Fruit fly (Drosophila melanogaster): Measurements from ENCODE around the gene CG33080.

Gene CG33080

DNA sequence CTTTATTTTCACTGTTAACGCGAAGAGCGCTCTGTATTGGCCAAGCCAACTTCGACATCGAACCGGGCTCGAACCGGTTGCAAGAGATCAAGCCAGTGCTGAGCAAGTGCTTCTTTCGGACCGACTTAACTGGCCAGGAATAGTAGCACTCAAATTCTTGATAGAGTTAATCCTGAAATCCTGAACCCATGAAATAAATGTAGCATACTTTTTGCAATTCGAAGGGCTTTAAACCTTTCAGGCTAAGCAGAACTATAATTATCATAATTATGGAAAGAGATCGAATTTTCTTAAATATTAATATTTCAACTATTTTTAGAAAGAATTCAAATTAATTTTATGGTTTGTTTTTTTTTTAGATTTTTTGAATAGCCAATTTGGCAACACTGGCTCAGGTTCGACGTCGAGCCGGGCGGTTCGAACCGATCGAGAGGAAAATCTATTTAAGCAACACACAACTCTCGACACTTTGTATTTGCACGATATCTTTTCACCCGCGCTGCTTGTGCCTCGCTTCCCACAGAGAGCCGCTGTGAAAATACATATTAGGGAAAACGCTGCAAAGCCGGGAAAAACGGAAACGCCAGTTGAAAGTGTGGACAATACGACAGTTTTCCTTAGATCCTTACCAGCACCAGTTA lies 19.4 kb downstream of the CG33080 start, which contains the start of gene AdamTS-B (continued):
- TF ChIP-seq tna (GFP tag; IDR thresholded peaks at IDR 0.05; ENCODE audit: partially characterized antibody), result no peak
- TF ChIP-seq Optix (GFP tag; IDR thresholded peaks at IDR 0.05), result no peak
- no peak for TF ChIP-seq corto (GFP tag; optimal IDR thresholded peaks at IDR 0.05)
- TF ChIP-seq gsb (GFP tag; IDR thresholded peaks at IDR 0.05), result no peak
- no peak for TF ChIP-seq CG2875 (GFP tag; optimal IDR thresholded peaks at IDR 0.05)
- no peak for TF ChIP-seq nmo (GFP tag; optimal IDR thresholded peaks at IDR 0.05)
- TF ChIP-seq bcd (GFP tag; optimal IDR thresholded peaks at IDR 0.05), result peak; percentile 44
- no peak for TF ChIP-seq CG7372 (GFP tag; IDR thresholded peaks at IDR 0.05)
- TF ChIP-seq Poxn (GFP tag; IDR thresholded peaks at IDR 0.05), result no peak
- TF ChIP-seq oc (tag; optimal IDR thresholded peaks at IDR 0.05), result no peak
- TF ChIP-seq Dp (GFP tag; optimal IDR thresholded peaks at IDR 0.05), result no peak
- TF ChIP-seq Sin3A (optimal IDR thresholded peaks at IDR 0.05), result no peak
- no peak for TF ChIP-seq CG4820 (GFP tag; optimal IDR thresholded peaks at IDR 0.05)
- no peak for TF ChIP-seq Fer2 (tag; optimal IDR thresholded peaks at IDR 0.05)
- no peak for TF ChIP-seq exex (tag; optimal IDR thresholded peaks at IDR 0.05)
- no peak for TF ChIP-seq chinmo (GFP tag; IDR thresholded peaks at IDR 0.05; ENCODE audit: partially characterized antibody)
- TF ChIP-seq CG3065 (GFP tag; optimal IDR thresholded peaks at IDR 0.05), result no peak
- TF ChIP-seq TFAM (GFP tag; optimal IDR thresholded peaks at IDR 0.05), result no peak
- 0 out of 2 replicates have a peak, but pooled peaks have one; percentile 20 for TF ChIP-seq CG14014 (GFP tag; IDR thresholded peaks at IDR 0.05)
- no peak for TF ChIP-seq MTF-1 (GFP tag; optimal IDR thresholded peaks at IDR 0.05; ENCODE audit: borderline replicate concordance)
- no peak for TF ChIP-seq CG6813 (GFP tag; optimal IDR thresholded peaks at IDR 0.05)
- no peak for TF ChIP-seq Doc3 (GFP tag; IDR thresholded peaks at IDR 0.05; ENCODE audit: partially characterized antibody)
- TF ChIP-seq CG4282 (GFP tag; optimal IDR thresholded peaks at IDR 0.05), result no peak
- no peak for TF ChIP-seq CG31388 (GFP tag; optimal IDR thresholded peaks at IDR 0.05)
- TF ChIP-seq wdn (GFP tag; IDR thresholded peaks at IDR 0.05), result no peak
- TF ChIP-seq NfI (GFP tag; optimal IDR thresholded peaks at IDR 0.05), result peak; percentile 41
- no peak for TF ChIP-seq gro (GFP tag; optimal IDR thresholded peaks at IDR 0.05)
- TF ChIP-seq grn (GFP tag; optimal IDR thresholded peaks at IDR 0.05), result no peak
- no peak for TF ChIP-seq sens-2 (GFP tag; IDR thresholded peaks at IDR 0.05)
- peak; percentile 24 for TF ChIP-seq Chrac-16 (GFP tag; optimal IDR thresholded peaks at IDR 0.05)
- TF ChIP-seq sr (GFP tag; IDR thresholded peaks at IDR 0.05), result no peak
- no peak for TF ChIP-seq usp (GFP tag; optimal IDR thresholded peaks at IDR 0.05)
- TF ChIP-seq CG7556 (GFP tag; optimal IDR thresholded peaks at IDR 0.05), result peak; percentile 49
- no peak for TF ChIP-seq peb (GFP tag; IDR thresholded peaks at IDR 0.05)
- no peak for TF ChIP-seq NK7.1 (GFP tag; optimal IDR thresholded peaks at IDR 0.05)
- peak; percentile 28 for TF ChIP-seq CG9817 (tag; optimal IDR thresholded peaks at IDR 0.05)
- TF ChIP-seq zen (tag; optimal IDR thresholded peaks at IDR 0.05), result no peak
- no peak for TF ChIP-seq klu (GFP tag; IDR thresholded peaks at IDR 0.05)
- no peak for TF ChIP-seq CG6272 (GFP tag; IDR thresholded peaks at IDR 0.05)
- TF ChIP-seq Hsf (GFP tag; optimal IDR thresholded peaks at IDR 0.05), result peak; percentile 40
- peak; percentile 10 for TF ChIP-seq ATbp (GFP tag; optimal IDR thresholded peaks at IDR 0.05)
- TF ChIP-seq yki (optimal IDR thresholded peaks at IDR 0.05), result no peak
- TF ChIP-seq Neu2 (GFP tag; optimal IDR thresholded peaks at IDR 0.05; ENCODE audit: borderline replicate concordance), result no peak
- TF ChIP-seq aop (GFP tag; IDR thresholded peaks at IDR 0.05), result no peak
- no peak for TF ChIP-seq CG17612 (GFP tag; IDR thresholded peaks at IDR 0.05)
- no peak for TF ChIP-seq pan (optimal IDR thresholded peaks at IDR 0.05)
- peak in 1 of 2 experiments; percentile 41 for TF ChIP-seq pan (GFP tag; optimal IDR thresholded peaks at IDR 0.05 in 1 of 2, IDR thresholded peaks at IDR 0.05 in 1 of 2)
- no peak for TF ChIP-seq Jarid2 (GFP tag; optimal IDR thresholded peaks at IDR 0.05)
- peak; percentile 22 for TF ChIP-seq CG15479 (GFP tag; optimal IDR thresholded peaks at IDR 0.05)
- TF ChIP-seq CG17829 (tag; optimal IDR thresholded peaks at IDR 0.05), result peak; percentile 19
- peak; percentile 58 for TF ChIP-seq Ets65A (GFP tag)
- TF ChIP-seq CG10654 (GFP tag; optimal IDR thresholded peaks at IDR 0.05), result no peak

Data from whole organism, embryonic.